Fruit fly (Drosophila melanogaster): ENCODE measurements around the gene CG4408.

Gene CG4408

DNA sequence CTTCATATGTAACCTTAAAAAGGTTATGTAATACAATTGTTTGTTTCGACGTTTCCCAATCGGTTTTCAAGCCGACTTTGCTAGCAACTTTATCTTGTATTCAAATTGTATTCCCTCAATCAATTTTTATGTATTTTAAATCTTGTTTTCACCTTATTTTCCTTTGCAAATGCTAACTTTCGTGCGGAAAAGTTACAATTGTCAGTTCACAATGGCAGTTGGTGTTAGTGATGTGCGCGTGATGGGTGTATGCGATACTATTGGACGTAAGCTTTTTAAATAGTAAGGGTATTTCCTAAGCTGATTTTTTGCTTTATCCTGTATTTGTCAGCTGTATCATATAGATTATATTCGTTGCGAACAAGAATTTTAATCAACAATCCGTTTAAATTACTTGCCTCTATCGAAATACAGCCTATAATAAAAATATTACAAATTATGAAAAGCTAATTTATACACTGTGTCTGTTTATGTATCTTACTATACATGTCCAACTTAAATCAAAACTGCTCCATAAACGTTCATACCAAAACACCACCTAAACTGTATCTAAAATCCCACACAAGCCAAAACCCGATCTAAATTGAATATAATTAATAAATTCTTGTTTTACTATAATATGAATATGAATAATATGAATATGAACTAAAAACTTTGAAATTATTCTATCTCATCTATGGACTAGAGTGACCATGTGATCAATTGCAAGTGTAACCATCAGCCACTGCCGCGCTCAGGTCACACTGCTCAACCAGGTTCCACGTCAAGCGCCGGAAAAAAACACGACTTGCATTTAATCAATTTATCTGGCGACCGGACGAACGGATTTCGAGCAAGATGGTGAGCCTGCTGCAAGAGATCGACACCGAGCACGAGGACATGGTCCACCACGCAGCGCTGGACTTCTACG, 7.3 kb downstream of the CG4408 start, which contains the start of the genes ATPsynCF6 and Sec13 (continued):
- no peak for TF ChIP-seq CG14965 (GFP tag; optimal IDR thresholded peaks at IDR 0.05; ENCODE audit: borderline replicate concordance)
- peak; percentile 68 for TF ChIP-seq CG12391 (tag; optimal IDR thresholded peaks at IDR 0.05)
- TF ChIP-seq CG1024 (GFP tag; IDR thresholded peaks at IDR 0.05): no peak
- peak; percentile 83 for TF ChIP-seq tna (GFP tag; IDR thresholded peaks at IDR 0.05; ENCODE audit: partially characterized antibody)
- TF ChIP-seq Xbp1 (GFP tag; optimal IDR thresholded peaks at IDR 0.05): peak; percentile 57
- TF ChIP-seq jumu (GFP tag; optimal IDR thresholded peaks at IDR 0.05): no peak
- no peak for TF ChIP-seq bowl (GFP tag; IDR thresholded peaks at IDR 0.05)
- TF ChIP-seq nerfin-1 (tag; optimal IDR thresholded peaks at IDR 0.05): peak; percentile 44
- TF ChIP-seq HLHmδ (GFP tag; optimal IDR thresholded peaks at IDR 0.05): no peak
- peak; percentile 18 for TF ChIP-seq CG15011 (GFP tag; optimal IDR thresholded peaks at IDR 0.05)
- TF ChIP-seq Drgx (GFP tag; IDR thresholded peaks at IDR 0.05): peak; percentile 42; the same call in 1 of the 2 replicates
- TF ChIP-seq CG9932 (GFP tag; IDR thresholded peaks at IDR 0.05): peak; percentile 83
- TF ChIP-seq CG17186 (GFP tag; optimal IDR thresholded peaks at IDR 0.05): peak; percentile 15
- peak; percentile 70 for TF ChIP-seq gfzf (GFP tag; optimal IDR thresholded peaks at IDR 0.05)
- TF ChIP-seq Jarid2 (GFP tag; optimal IDR thresholded peaks at IDR 0.05): no peak
- no peak for TF ChIP-seq nau (GFP tag; optimal IDR thresholded peaks at IDR 0.05)
- no peak for TF ChIP-seq Kr (GFP tag; optimal IDR thresholded peaks at IDR 0.05)
- no peak for TF ChIP-seq org-1 (GFP tag; optimal IDR thresholded peaks at IDR 0.05)
- TF ChIP-seq oc (tag; optimal IDR thresholded peaks at IDR 0.05): no peak
- peak; percentile 66 for TF ChIP-seq lmd (GFP tag; IDR thresholded peaks at IDR 0.05)
- TF ChIP-seq CG4707 (GFP tag; optimal IDR thresholded peaks at IDR 0.05): no peak
- TF ChIP-seq CG17361 (GFP tag; IDR thresholded peaks at IDR 0.05): 0 out of 3 replicates have a peak, but pooled peaks have one; percentile 52
- TF ChIP-seq CG12104 (GFP tag; optimal IDR thresholded peaks at IDR 0.05): peak; percentile 73
- TF ChIP-seq D (optimal IDR thresholded peaks at IDR 0.05): no peak
- peak; percentile 45 for TF ChIP-seq D (GFP tag; optimal IDR thresholded peaks at IDR 0.05)
- TF ChIP-seq Blimp-1 (GFP tag; optimal IDR thresholded peaks at IDR 0.05): peak; percentile 56
- TF ChIP-seq tio (GFP tag; optimal IDR thresholded peaks at IDR 0.05): no peak
- peak in 1 of 2 experiments; percentile 11 for TF ChIP-seq bsh (GFP tag; optimal IDR thresholded peaks at IDR 0.05)
- TF ChIP-seq Fer2 (tag; optimal IDR thresholded peaks at IDR 0.05): peak; percentile 46
- TF ChIP-seq CG14860 (GFP tag; IDR thresholded peaks at IDR 0.05; ENCODE audit: partially characterized antibody): peak; percentile 87
- TF ChIP-seq Dip3 (GFP tag; optimal IDR thresholded peaks at IDR 0.05): no peak
- TF ChIP-seq fru (optimal IDR thresholded peaks at IDR 0.05): no peak
- peak; percentile 7 for TF ChIP-seq dmrt11E (tag; optimal IDR thresholded peaks at IDR 0.05)
- peak; percentile 42; the same call in 1 of the 2 replicates for TF ChIP-seq al (GFP tag; IDR thresholded peaks at IDR 0.05)
- TF ChIP-seq MBD-R2 (GFP tag; IDR thresholded peaks at IDR 0.05): peak; percentile 30
- TF ChIP-seq ssp (GFP tag; IDR thresholded peaks at IDR 0.05): peak; percentile 33; the same call in 1 of the 2 replicates
- TF ChIP-seq Mes4 (GFP tag; optimal IDR thresholded peaks at IDR 0.05): no peak
- peak; percentile 60 for TF ChIP-seq CG7839 (tag; optimal IDR thresholded peaks at IDR 0.05)
- no peak for TF ChIP-seq Atf-2 (GFP tag; optimal IDR thresholded peaks at IDR 0.05)
- no peak for TF ChIP-seq Dfd (GFP tag; optimal IDR thresholded peaks at IDR 0.05)
- TF ChIP-seq CG11456 (GFP tag; IDR thresholded peaks at IDR 0.05): peak; percentile 75
- TF ChIP-seq bab2 (GFP tag; optimal IDR thresholded peaks at IDR 0.05): peak; percentile 48
- no peak for TF ChIP-seq CG16815 (GFP tag; optimal IDR thresholded peaks at IDR 0.05)
- no peak for TF ChIP-seq CG12299 (tag; optimal IDR thresholded peaks at IDR 0.05)
- TF ChIP-seq nmo (GFP tag; optimal IDR thresholded peaks at IDR 0.05): peak; percentile 68
- no peak for TF ChIP-seq btn (GFP tag; optimal IDR thresholded peaks at IDR 0.05)
- peak; percentile 58 for TF ChIP-seq tap (tag; optimal IDR thresholded peaks at IDR 0.05)
- TF ChIP-seq CG14710 (tag; optimal IDR thresholded peaks at IDR 0.05): peak; percentile 76
- no peak for TF ChIP-seq eve (GFP tag; optimal IDR thresholded peaks at IDR 0.05)

Measured in whole organism, embryonic.